Fruit fly (Drosophila melanogaster): Measurements from ENCODE around the gene CG6051.

The CG6051 gene

dm6 chr3R:27185933-27186571 lies 35.2 kb upstream of the CG6051 start (continued):
- peak; percentile 60 for TF ChIP-seq OdsH (GFP tag; optimal IDR thresholded peaks at IDR 0.05)
- TF ChIP-seq Sox14 (GFP tag; optimal IDR thresholded peaks at IDR 0.05): peak; percentile 66
- peak; percentile 40 for TF ChIP-seq CG1621 (tag; optimal IDR thresholded peaks at IDR 0.05)
- peak; percentile 50 for TF ChIP-seq fd59A (GFP tag; optimal IDR thresholded peaks at IDR 0.05)
- peak; percentile 92 for TF ChIP-seq CG6854 (GFP tag; optimal IDR thresholded peaks at IDR 0.05)
- peak; percentile 51 for TF ChIP-seq achi (GFP tag; optimal IDR thresholded peaks at IDR 0.05)
- no peak for TF ChIP-seq fkh (GFP tag; optimal IDR thresholded peaks at IDR 0.05)
- TF ChIP-seq fd85E (GFP tag; optimal IDR thresholded peaks at IDR 0.05): no peak
- peak; percentile 32; the same call in 1 of the 3 replicates for TF ChIP-seq CG8119 (GFP tag; IDR thresholded peaks at IDR 0.05)
- peak; percentile 22 for TF ChIP-seq CG8632 (GFP tag; optimal IDR thresholded peaks at IDR 0.05)
- TF ChIP-seq CG3032 (tag; optimal IDR thresholded peaks at IDR 0.05): peak; percentile 65
- peak; percentile 63 for TF ChIP-seq Sox102F (GFP tag; optimal IDR thresholded peaks at IDR 0.05)
- peak; percentile 41 for TF ChIP-seq Ets21C (GFP tag; optimal IDR thresholded peaks at IDR 0.05)
- peak; percentile 23 for TF ChIP-seq CG34406 (GFP tag; optimal IDR thresholded peaks at IDR 0.05)
- peak; percentile 71 for TF ChIP-seq pdm3 (GFP tag; optimal IDR thresholded peaks at IDR 0.05)
- TF ChIP-seq CG10631 (GFP tag; optimal IDR thresholded peaks at IDR 0.05): peak; percentile 58
- TF ChIP-seq Ets96B (tag; optimal IDR thresholded peaks at IDR 0.05): peak; percentile 72
- TF ChIP-seq lz (GFP tag; optimal IDR thresholded peaks at IDR 0.05): peak; percentile 64
- TF ChIP-seq CG9139 (GFP tag; optimal IDR thresholded peaks at IDR 0.05): peak; percentile 28
- peak; percentile 4 for TF ChIP-seq Sox15 (GFP tag; optimal IDR thresholded peaks at IDR 0.05)
- TF ChIP-seq spab (GFP tag; optimal IDR thresholded peaks at IDR 0.05): peak; percentile 52
- TF ChIP-seq CG11294 (GFP tag; IDR thresholded peaks at IDR 0.05): no peak
- TF ChIP-seq Eip78C (GFP tag): peak; percentile 85
- TF ChIP-seq Hr4 (GFP tag; optimal IDR thresholded peaks at IDR 0.05): peak; percentile 43
- peak; percentile 7 for TF ChIP-seq CG16779 (tag; optimal IDR thresholded peaks at IDR 0.05)
- TF ChIP-seq CG6808 (GFP tag; optimal IDR thresholded peaks at IDR 0.05): peak; percentile 33
- TF ChIP-seq ss (GFP tag; optimal IDR thresholded peaks at IDR 0.05): peak; percentile 51 to 74
- TF ChIP-seq Gug (GFP tag; IDR thresholded peaks at IDR 0.05): peak; percentile 30; the same call in 1 of the 2 replicates
- TF ChIP-seq Eip93F (GFP tag; optimal IDR thresholded peaks at IDR 0.05): no peak

dm6 chr3R:27181074-27181473 lies 30.2 kb upstream of the CG6051 start:
- TF ChIP-seq CG6808 (GFP tag; optimal IDR thresholded peaks at IDR 0.05): no peak
- TF ChIP-seq CG4318 (GFP tag; optimal IDR thresholded peaks at IDR 0.05): peak; percentile 54
- TF ChIP-seq CG1621 (tag; optimal IDR thresholded peaks at IDR 0.05): no peak
- TF ChIP-seq acj6 (GFP tag; optimal IDR thresholded peaks at IDR 0.05): peak; percentile 41
- TF ChIP-seq CG10669 (GFP tag; optimal IDR thresholded peaks at IDR 0.05): no peak
- peak; percentile 19 for TF ChIP-seq esn (GFP tag; optimal IDR thresholded peaks at IDR 0.05)
- peak; percentile 58 for TF ChIP-seq CG3919 (GFP tag; optimal IDR thresholded peaks at IDR 0.05)
- TF ChIP-seq Hr39 (GFP tag; optimal IDR thresholded peaks at IDR 0.05): peak; percentile 4
- no peak for TF ChIP-seq CG7368 (GFP tag; optimal IDR thresholded peaks at IDR 0.05)
- TF ChIP-seq Met (GFP tag; optimal IDR thresholded peaks at IDR 0.05): peak; percentile 8
- peak; percentile 49 for TF ChIP-seq OdsH (GFP tag; optimal IDR thresholded peaks at IDR 0.05)
- no peak for TF ChIP-seq CG11902 (GFP tag; optimal IDR thresholded peaks at IDR 0.05)
- peak; percentile 24 for TF ChIP-seq net (GFP tag; optimal IDR thresholded peaks at IDR 0.05)
- TF ChIP-seq dsx (GFP tag; optimal IDR thresholded peaks at IDR 0.05; ENCODE audit: poor library complexity, severe bottlenecking): no peak
- TF ChIP-seq CG8632 (GFP tag; optimal IDR thresholded peaks at IDR 0.05): no peak
- peak; percentile 67 for TF ChIP-seq Gug (GFP tag; IDR thresholded peaks at IDR 0.05)
- no peak for TF ChIP-seq dac (GFP tag; optimal IDR thresholded peaks at IDR 0.05)
- no peak for TF ChIP-seq svp (GFP tag)
- TF ChIP-seq Eip78C (GFP tag): peak; percentile 74
- TF ChIP-seq Sox102F (GFP tag; optimal IDR thresholded peaks at IDR 0.05): no peak
- no peak for TF ChIP-seq Eip75B (GFP tag; optimal IDR thresholded peaks at IDR 0.05)
- peak; percentile 44 for TF ChIP-seq CG10631 (GFP tag; optimal IDR thresholded peaks at IDR 0.05)
- TF ChIP-seq CG15336 (GFP tag; IDR thresholded peaks at IDR 0.05): peak; percentile 89
- no peak for TF ChIP-seq Eip93F (GFP tag; optimal IDR thresholded peaks at IDR 0.05)
- peak; percentile 50 for TF ChIP-seq achi (GFP tag; optimal IDR thresholded peaks at IDR 0.05)
- TF ChIP-seq Sox14 (GFP tag; optimal IDR thresholded peaks at IDR 0.05): peak; percentile 43
- peak; percentile 4 for TF ChIP-seq topi (GFP tag; optimal IDR thresholded peaks at IDR 0.05)
- peak; percentile 72 for TF ChIP-seq CG6276 (GFP tag; optimal IDR thresholded peaks at IDR 0.05)
- TF ChIP-seq fd85E (GFP tag; optimal IDR thresholded peaks at IDR 0.05): no peak
- peak; percentile 82 for TF ChIP-seq CG6163 (GFP tag; IDR thresholded peaks at IDR 0.05)
- no peak for TF ChIP-seq CG6854 (GFP tag; optimal IDR thresholded peaks at IDR 0.05)
- TF ChIP-seq pdm3 (GFP tag; optimal IDR thresholded peaks at IDR 0.05): peak; percentile 46
- no peak for TF ChIP-seq CG8319 (GFP tag; optimal IDR thresholded peaks at IDR 0.05)
